ENCODE assay signal across 4 fruit fly cellular contexts in the genomic region with DNA sequence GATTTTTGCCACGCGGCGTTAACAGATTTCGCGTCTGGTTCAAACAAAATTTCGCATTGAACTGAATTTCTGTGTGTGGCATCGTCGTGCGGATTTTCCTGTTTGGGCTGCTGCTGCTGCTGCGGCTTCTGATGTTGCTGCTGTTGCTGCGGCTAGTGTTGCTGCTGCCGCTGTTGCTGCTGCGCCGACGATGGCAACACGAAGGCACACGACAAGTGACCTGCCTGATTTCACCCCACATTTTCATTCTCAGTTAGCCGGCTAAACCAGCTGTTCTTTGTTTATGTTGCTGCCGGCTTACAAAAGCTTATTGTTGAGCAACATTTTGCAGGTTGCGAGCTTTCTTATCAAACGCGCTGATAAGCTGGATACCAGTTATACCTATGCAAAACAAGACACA.
TF ChIP-seq lines count a peak whose summit lies in the region.

A gene (minus strand): TSS at position 179 of the 400 bp plus-strand sequence.

- no peak for TF ChIP-seq CTCF in whole organism, embryonic (GFP tag; optimal IDR thresholded peaks at IDR 0.05; lab: Kevin White, UChicago)

TF ChIP-seq in whole organism, embryonic, 481 proteins besides CTCF, POLR2A, EP300 and RAD21:
- TF ChIP-seq CG1832 (GFP tag; optimal IDR thresholded peaks at IDR 0.05; lab: Kevin White, UChicago) (no peak), vnd (GFP tag; IDR thresholded peaks at IDR 0.05; lab: Robert Waterston, UW; ENCODE audit: partially characterized antibody) (no peak), cg (GFP tag; optimal IDR thresholded peaks at IDR 0.05; lab: Kevin White, UChicago) (no peak), CG17829 (tag; optimal IDR thresholded peaks at IDR 0.05; lab: Kevin White, UChicago) (no peak), CG4360 (GFP tag; IDR thresholded peaks at IDR 0.05; lab: Robert Waterston, UW) (no peak), Deaf1 (tag; optimal IDR thresholded peaks at IDR 0.05; lab: Kevin White, UChicago) (peak; percentile 82), Scr (GFP tag; IDR thresholded peaks at IDR 0.05; lab: Robert Waterston, UW; ENCODE audit: partially characterized antibody) (no peak), CG10274 (GFP tag; optimal IDR thresholded peaks at IDR 0.05; lab: Kevin White, UChicago) (no peak), Aef1 (GFP tag; IDR thresholded peaks at IDR 0.05; lab: Robert Waterston, UW) (no peak), Dek (tag; optimal IDR thresholded peaks at IDR 0.05; lab: Kevin White, UChicago) (no peak), CG31365 (tag; optimal IDR thresholded peaks at IDR 0.05; lab: Kevin White, UChicago) (no peak), CG11504 (tag; optimal IDR thresholded peaks at IDR 0.05; lab: Kevin White, UChicago) (peak; percentile 99), CG13287 (GFP tag; IDR thresholded peaks at IDR 0.05; lab: Robert Waterston, UW; ENCODE audit: partially characterized antibody) (peak; percentile 19; the same call in 1 of the 2 replicates), crp (GFP tag; optimal IDR thresholded peaks at IDR 0.05; lab: Kevin White, UChicago) (peak in 1 of 2 experiments; percentile 26), CG18011 (GFP tag; optimal IDR thresholded peaks at IDR 0.05; lab: Kevin White, UChicago) (no peak), Dip3 (GFP tag; optimal IDR thresholded peaks at IDR 0.05; lab: Kevin White, UChicago) (no peak), so (GFP tag; IDR thresholded peaks at IDR 0.05; lab: Robert Waterston, UW) (no peak), Adf1 (GFP tag; IDR thresholded peaks at IDR 0.05; lab: Robert Waterston, UW) (0 out of 2 replicates have a peak, but pooled peaks have one; percentile 51), CG30020 (tag; optimal IDR thresholded peaks at IDR 0.05; lab: Kevin White, UChicago) (no peak), CG10366 (GFP tag; IDR thresholded peaks at IDR 0.05; lab: Robert Waterston, UW) (no peak)

TF ChIP-seq in whole organism, prepupa, 60 proteins besides CTCF, POLR2A, EP300 and RAD21:
- TF ChIP-seq eg (GFP tag; IDR thresholded peaks at IDR 0.05; lab: Robert Waterston, UW) = peak; percentile 30; the same call in 1 of the 3 replicates
- TF ChIP-seq CG7368 (GFP tag; optimal IDR thresholded peaks at IDR 0.05; lab: Kevin White, UChicago) = no peak
- TF ChIP-seq CG3919 (GFP tag; optimal IDR thresholded peaks at IDR 0.05; lab: Kevin White, UChicago) = peak; percentile 70
TF ChIP-seq in whole organism, prepupa: peak in this region for 2.

TF ChIP-seq in whole organism, pupa, 21 proteins besides CTCF, POLR2A, EP300 and RAD21:
- peak; percentile 8; the same call in 1 of the 2 replicates for TF ChIP-seq Ets98B (GFP tag; IDR thresholded peaks at IDR 0.05; lab: Robert Waterston, UW)
- TF ChIP-seq fd96Ca (GFP tag; IDR thresholded peaks at IDR 0.05; lab: Robert Waterston, UW) = 0 out of 3 replicates have a peak, but pooled peaks have one; percentile 10
- no peak for TF ChIP-seq CG8301 (tag; optimal IDR thresholded peaks at IDR 0.05; lab: Kevin White, UChicago)
- peak; percentile 63; the same call in 2 of the 3 replicates for TF ChIP-seq CG4496 (GFP tag; IDR thresholded peaks at IDR 0.05; lab: Robert Waterston, UW)

TF ChIP-seq in whole organism, wandering third instar larva, 38 proteins besides CTCF, POLR2A, EP300 and RAD21:
- no peak for TF ChIP-seq woc (GFP tag; optimal IDR thresholded peaks at IDR 0.05; lab: Kevin White, UChicago)
- no peak for TF ChIP-seq CG32264 (GFP tag; optimal IDR thresholded peaks at IDR 0.05; lab: Kevin White, UChicago)
- peak; percentile 81 for TF ChIP-seq Dfd (GFP tag; optimal IDR thresholded peaks at IDR 0.05; lab: Kevin White, UChicago)
- TF ChIP-seq Myc (optimal IDR thresholded peaks at IDR 0.05; lab: Kevin White, UChicago) = no peak
- TF ChIP-seq ey (GFP tag; optimal IDR thresholded peaks at IDR 0.05; lab: Kevin White, UChicago) = no peak
- no peak for TF ChIP-seq sv (GFP tag; optimal IDR thresholded peaks at IDR 0.05; lab: Kevin White, UChicago)
